Worm (Caenorhabditis elegans): ENCODE data around the gene fbxb-37.
"Not testable (repeated sequence)": the region's sequence is repeated elsewhere in the genome, so short reads cannot be mapped to it uniquely, and the experiment has no call there.

The fbxb-37 gene

DNA sequence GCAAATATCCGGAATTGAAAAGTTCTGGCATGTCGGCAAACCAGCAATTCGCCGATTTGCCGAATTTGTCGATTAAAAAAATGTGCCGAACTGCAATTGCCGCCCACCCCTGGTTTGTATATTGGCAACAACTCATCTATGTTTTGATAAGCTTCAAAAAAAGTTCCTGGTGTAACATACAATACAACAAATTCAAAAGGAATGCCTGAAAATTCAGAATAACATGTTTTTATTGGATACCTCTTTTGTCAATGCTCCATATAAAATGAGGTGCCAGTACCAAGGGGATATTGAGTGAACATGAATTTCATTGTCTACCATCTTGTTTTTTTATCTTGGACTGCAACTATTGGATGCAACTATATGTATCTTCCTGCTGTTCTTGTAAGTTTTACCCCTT lies 12.4 kb downstream of the fbxb-37 start, which contains the start of gene T16A1.4:
Gene T16A1.4, plus strand, starts transcription at position 301 of the 400 bp plus-strand sequence.
- TF ChIP-seq cog-1 (tag; optimal IDR thresholded peaks at IDR 0.05) = no peak
- no peak for TF ChIP-seq klf-2 (GFP tag; conservative IDR thresholded peaks at IDR 0.05)
- no peak for TF ChIP-seq med-1 (GFP tag; optimal IDR thresholded peaks at IDR 0.05; ENCODE audit: insufficient read depth)
- TF ChIP-seq T22C8.4 (GFP tag; IDR thresholded peaks at IDR 0.05) = no peak
- no peak for TF ChIP-seq tab-1 (GFP tag; IDR thresholded peaks at IDR 0.05)
- TF ChIP-seq flt-1 (GFP tag; IDR thresholded peaks at IDR 0.05) = no peak
- TF ChIP-seq ref-1 (GFP tag; conservative IDR thresholded peaks at IDR 0.05) = no peak
- TF ChIP-seq ztf-23 (GFP tag; IDR thresholded peaks at IDR 0.05) = no peak
- TF ChIP-seq ztf-29 (GFP tag; IDR thresholded peaks at IDR 0.05) = no peak

ce11 chrII:2080425-2080824 lies 13.3 kb downstream of the fbxb-37 start, which contains the start of gene F07E5.9:
Gene F07E5.9, minus strand, starts transcription at chrII:2080525.
- TF ChIP-seq flt-1 (GFP tag; IDR thresholded peaks at IDR 0.05) (no peak), ztf-29 (GFP tag; IDR thresholded peaks at IDR 0.05) (no peak), med-1 (GFP tag; optimal IDR thresholded peaks at IDR 0.05; ENCODE audit: insufficient read depth) (no peak), T22C8.4 (GFP tag; IDR thresholded peaks at IDR 0.05) (no peak), cog-1 (tag; optimal IDR thresholded peaks at IDR 0.05) (no peak), tab-1 (GFP tag; IDR thresholded peaks at IDR 0.05) (no peak)

DNA sequence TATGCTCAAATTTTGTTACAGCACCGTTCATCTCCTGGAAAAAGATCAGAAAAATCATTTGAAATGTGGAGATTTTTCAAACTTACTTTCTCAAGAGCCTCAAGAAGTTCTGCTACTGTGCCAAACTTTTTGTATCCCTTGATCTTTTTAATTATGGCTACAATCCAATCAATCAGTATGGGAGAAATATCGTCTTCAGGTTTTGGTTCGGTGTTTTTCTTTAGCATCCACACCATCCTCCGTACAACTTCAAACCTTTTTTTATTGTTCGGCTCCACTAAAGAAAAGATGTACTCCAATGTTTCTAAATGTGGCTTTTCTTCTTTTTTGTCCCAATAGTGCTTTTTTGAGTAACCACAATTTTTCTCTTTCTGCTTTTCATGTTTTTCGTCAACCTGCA lies 17.2 kb downstream of the fbxb-37 start:
- TF ChIP-seq ztf-29 (GFP tag; IDR thresholded peaks at IDR 0.05) (no peak), cog-1 (tag; optimal IDR thresholded peaks at IDR 0.05) (no peak), ztf-23 (GFP tag; IDR thresholded peaks at IDR 0.05) (no peak), tab-1 (GFP tag; IDR thresholded peaks at IDR 0.05) (no peak), flt-1 (GFP tag; IDR thresholded peaks at IDR 0.05) (no peak), med-1 (GFP tag; optimal IDR thresholded peaks at IDR 0.05; ENCODE audit: insufficient read depth) (no peak), klf-2 (GFP tag; conservative IDR thresholded peaks at IDR 0.05) (no peak), T22C8.4 (GFP tag; IDR thresholded peaks at IDR 0.05) (no peak), ref-1 (GFP tag; conservative IDR thresholded peaks at IDR 0.05) (no peak)

ce11 chrII:2075513-2075912 lies 18.2 kb downstream of the fbxb-37 start, which contains the start of gene F07E5.8:
Gene F07E5.8, minus strand, starts transcription at chrII:2075613.
- TF ChIP-seq ztf-23 (GFP tag; IDR thresholded peaks at IDR 0.05) (no peak), klf-2 (GFP tag; conservative IDR thresholded peaks at IDR 0.05) (no peak), ztf-29 (GFP tag; IDR thresholded peaks at IDR 0.05) (no peak), ref-1 (GFP tag; conservative IDR thresholded peaks at IDR 0.05) (no peak), tab-1 (GFP tag; IDR thresholded peaks at IDR 0.05) (no peak), cog-1 (tag; optimal IDR thresholded peaks at IDR 0.05) (no peak), flt-1 (GFP tag; IDR thresholded peaks at IDR 0.05) (no peak), T22C8.4 (GFP tag; IDR thresholded peaks at IDR 0.05) (no peak), med-1 (GFP tag; optimal IDR thresholded peaks at IDR 0.05; ENCODE audit: insufficient read depth) (no peak)

- TF ChIP-seq klf-2 (GFP tag; conservative IDR thresholded peaks at IDR 0.05) (no peak), ztf-29 (GFP tag; IDR thresholded peaks at IDR 0.05) (no peak), T22C8.4 (GFP tag; IDR thresholded peaks at IDR 0.05) (no peak), cog-1 (tag; optimal IDR thresholded peaks at IDR 0.05) (no peak), ztf-23 (GFP tag; IDR thresholded peaks at IDR 0.05) (no peak)
Measured at ce11 chrII:2071429-2071828, 22.2 kb downstream of the fbxb-37 start, which contains the start of gene F07E5.7. Gene F07E5.7, minus strand, starts transcription at chrII:2071529.

DNA sequence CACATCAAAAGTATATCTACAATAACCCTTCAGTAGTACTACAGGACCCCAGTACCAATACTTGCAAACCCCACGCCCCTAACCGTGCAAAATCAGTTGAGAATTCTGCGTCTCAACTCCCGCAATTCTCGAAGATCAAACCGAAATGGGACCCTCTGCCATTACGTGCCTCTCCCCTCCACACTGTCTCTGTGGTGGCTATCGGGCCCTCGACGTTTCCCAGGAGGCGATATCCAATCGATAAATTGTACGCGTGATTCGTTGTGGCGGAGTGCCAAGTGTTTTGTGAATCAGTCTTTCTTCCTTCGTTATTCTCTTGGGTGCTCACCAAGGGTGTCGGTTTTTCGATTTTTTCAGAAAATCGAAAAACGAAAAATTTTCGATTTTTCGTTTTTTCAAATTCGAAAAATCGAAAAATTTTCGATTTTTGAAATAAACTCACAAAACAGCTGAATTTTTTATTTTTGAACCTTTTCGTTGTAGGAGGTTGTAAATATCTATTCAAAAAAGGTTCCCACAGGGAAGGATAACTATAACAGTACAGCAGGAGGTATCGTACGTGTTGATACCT lies 26.1 kb downstream of the fbxb-37 start, which contains the start of gene F07E5.12:
Gene F07E5.12, plus strand, starts transcription at position 521 of the 571 bp plus-strand sequence.
- not testable (repeated sequence) for TF ChIP-seq flt-1 (GFP tag; IDR thresholded peaks at IDR 0.05); klf-2 (GFP tag; conservative IDR thresholded peaks at IDR 0.05); cog-1 (tag; optimal IDR thresholded peaks at IDR 0.05)

DNA sequence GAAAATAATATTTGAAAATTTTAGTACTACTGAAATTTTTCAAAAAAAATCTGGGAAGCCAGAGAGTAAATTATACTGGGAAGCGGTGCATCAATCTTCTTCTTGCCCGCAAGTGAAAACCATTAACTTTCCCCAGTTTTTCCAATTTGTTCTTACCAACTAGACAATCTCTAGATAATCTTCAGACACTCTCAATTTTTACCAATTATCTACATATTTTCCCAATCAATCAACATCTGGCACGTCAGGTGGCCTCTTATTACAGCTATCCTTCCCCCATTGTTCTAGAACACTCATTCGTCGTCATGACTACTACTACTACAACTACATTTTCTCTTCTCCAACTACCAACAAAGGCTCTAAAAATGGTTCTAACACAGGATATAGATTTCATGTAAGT lies 29.2 kb downstream of the fbxb-37 start, which contains the start of gene fbxb-6:
Gene fbxb-6, plus strand, starts transcription at position 301 of the 400 bp plus-strand sequence.
- TF ChIP-seq tab-1 (GFP tag; IDR thresholded peaks at IDR 0.05) (no peak), ref-1 (GFP tag; conservative IDR thresholded peaks at IDR 0.05) (no peak), ztf-23 (GFP tag; IDR thresholded peaks at IDR 0.05) (no peak), cog-1 (tag; optimal IDR thresholded peaks at IDR 0.05) (no peak), flt-1 (GFP tag; IDR thresholded peaks at IDR 0.05) (no peak), klf-2 (GFP tag; conservative IDR thresholded peaks at IDR 0.05) (no peak), ztf-29 (GFP tag; IDR thresholded peaks at IDR 0.05) (no peak), med-1 (GFP tag; optimal IDR thresholded peaks at IDR 0.05; ENCODE audit: insufficient read depth) (no peak), T22C8.4 (GFP tag; IDR thresholded peaks at IDR 0.05) (no peak)

DNA sequence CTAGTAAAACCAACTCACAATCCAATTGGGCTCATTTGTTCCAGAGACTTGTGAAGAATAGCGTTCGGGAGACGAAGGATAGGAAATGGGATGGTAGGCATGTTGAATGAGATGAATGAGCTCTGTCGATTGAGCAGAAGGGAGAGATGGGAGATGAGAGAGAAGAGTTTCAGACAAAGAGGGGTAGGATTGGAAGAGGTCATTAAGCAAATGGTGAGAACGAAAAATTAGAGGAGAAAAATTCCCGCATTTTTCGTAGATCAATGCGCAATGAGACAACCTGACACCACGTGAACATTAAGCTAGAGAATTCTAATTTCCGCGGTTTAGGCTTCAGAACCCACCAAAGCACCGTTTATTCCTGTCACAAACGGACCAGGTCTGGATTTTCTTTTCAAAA lies 29.7 kb downstream of the fbxb-37 start, which contains the start of gene F07E5.13:
Gene F07E5.13, minus strand, starts transcription at position 101 of the 400 bp plus-strand sequence.
- TF ChIP-seq T22C8.4 (GFP tag; IDR thresholded peaks at IDR 0.05) (no peak), ztf-23 (GFP tag; IDR thresholded peaks at IDR 0.05) (no peak), med-1 (GFP tag; optimal IDR thresholded peaks at IDR 0.05; ENCODE audit: insufficient read depth) (no peak), klf-2 (GFP tag; conservative IDR thresholded peaks at IDR 0.05) (no peak), flt-1 (GFP tag; IDR thresholded peaks at IDR 0.05) (no peak), tab-1 (GFP tag; IDR thresholded peaks at IDR 0.05) (no peak), ztf-29 (GFP tag; IDR thresholded peaks at IDR 0.05) (no peak), ref-1 (GFP tag; conservative IDR thresholded peaks at IDR 0.05) (no peak), cog-1 (tag; optimal IDR thresholded peaks at IDR 0.05) (no peak)

- no peak for TF ChIP-seq flt-1 (GFP tag; IDR thresholded peaks at IDR 0.05)
- TF ChIP-seq cog-1 (tag; optimal IDR thresholded peaks at IDR 0.05) = no peak
- TF ChIP-seq tab-1 (GFP tag; IDR thresholded peaks at IDR 0.05) = no peak
- TF ChIP-seq klf-2 (GFP tag; conservative IDR thresholded peaks at IDR 0.05) = no peak
- no peak for TF ChIP-seq T22C8.4 (GFP tag; IDR thresholded peaks at IDR 0.05)
Measured at ce11 chrII:2058985-2059384, 34.7 kb downstream of the fbxb-37 start, which contains the start of gene F07E5.5. Gene F07E5.5, minus strand, starts transcription at chrII:2059070.

DNA sequence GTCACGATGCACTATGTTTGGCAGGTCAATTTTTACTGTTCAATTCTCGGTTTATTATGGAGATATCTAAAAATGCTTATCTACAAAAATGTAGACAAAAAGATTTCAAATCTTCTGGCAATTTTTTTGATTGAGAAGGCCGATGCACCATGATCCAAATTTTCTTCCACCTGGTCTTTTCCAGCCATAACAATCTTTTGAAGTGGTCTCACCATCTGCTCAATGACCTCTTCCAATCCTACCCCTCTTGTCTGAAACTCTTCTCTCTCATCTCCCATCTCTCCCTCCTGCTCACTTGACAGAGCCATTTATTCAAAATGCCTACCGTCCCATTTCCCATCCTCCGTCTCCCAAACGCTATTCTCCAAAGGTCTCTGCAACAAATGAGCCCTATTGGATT lies 42.3 kb downstream of the fbxb-37 start, which contains the start of gene fbxb-35:
Gene fbxb-35, plus strand, starts transcription at position 301 of the 400 bp plus-strand sequence.
- TF ChIP-seq klf-2 (GFP tag; conservative IDR thresholded peaks at IDR 0.05) (no peak), cog-1 (tag; optimal IDR thresholded peaks at IDR 0.05) (no peak), ref-1 (GFP tag; conservative IDR thresholded peaks at IDR 0.05) (no peak), T22C8.4 (GFP tag; IDR thresholded peaks at IDR 0.05) (no peak), tab-1 (GFP tag; IDR thresholded peaks at IDR 0.05) (no peak), flt-1 (GFP tag; IDR thresholded peaks at IDR 0.05) (no peak), med-1 (GFP tag; optimal IDR thresholded peaks at IDR 0.05; ENCODE audit: insufficient read depth) (no peak), ztf-29 (GFP tag; IDR thresholded peaks at IDR 0.05) (no peak), ztf-23 (GFP tag; IDR thresholded peaks at IDR 0.05) (no peak)

All from whole organism, midembryonic.